Fruit fly (Drosophila melanogaster) whole organism, embryonic: ENCODE measurements around the gene mAChR-C.

Experiments
- Atf3 ChIP-seq: fragments of 200-800 bp; sonication (Bioruptor generic); optimal IDR thresholded peaks from 3 replicates; lab custom pipeline; 2016; ENCODE audit warnings: missing biosample characterization, missing genetic modification characterization
- CG10147 ChIP-seq: fragments of 200-800 bp; sonication (Bioruptor generic); optimal IDR thresholded peaks from 2 replicates; lab custom pipeline; 2019; ENCODE audit warnings: missing biosample characterization, mild to moderate bottlenecking, missing genetic modification characterization, moderate library complexity
- CG10366 ChIP-seq: fragments of 200-800 bp; sonication (Bioruptor generic); IDR thresholded peaks from 2 replicates; pipeline ENCODE4 v1.3.6; 2022; ENCODE audit warnings: missing biosample characterization, missing genetic modification characterization
- CG10543 ChIP-seq: fragments of 200-800 bp; sonication (Bioruptor generic); optimal IDR thresholded peaks from 3 replicates; lab custom pipeline; 2017; ENCODE audit warnings: missing biosample characterization, mild to moderate bottlenecking, missing genetic modification characterization, moderate library complexity
- CG11456 ChIP-seq: fragments of 200-800 bp; sonication (Bioruptor generic); IDR thresholded peaks from 3 replicates; pipeline ENCODE4 v1.3.6; 2022; ENCODE audit warnings: missing biosample characterization, missing genetic modification characterization
- CG14014 ChIP-seq: fragments of 200-800 bp; sonication (Bioruptor generic); IDR thresholded peaks from 2 replicates; pipeline ENCODE4 v1.3.6; 2022; ENCODE audit warnings: missing biosample characterization, missing genetic modification characterization
- CG14050 ChIP-seq: fragments of 200-800 bp; sonication (Bioruptor generic); IDR thresholded peaks from 3 replicates; pipeline ENCODE4 v1.3.6; 2022; ENCODE audit warnings: missing biosample characterization, missing genetic modification characterization
- CG17385 ChIP-seq: fragments of 200-800 bp; sonication (Bioruptor generic); optimal IDR thresholded peaks from 3 replicates; lab custom pipeline; 2018; ENCODE audit warnings: missing biosample characterization, mild to moderate bottlenecking, missing genetic modification characterization
- CG17802 ChIP-seq: fragments of 200-800 bp; sonication (Bioruptor generic); optimal IDR thresholded peaks from 2 replicates; lab custom pipeline; 2018; ENCODE audit warnings: missing biosample characterization, mild to moderate bottlenecking, missing genetic modification characterization, moderate library complexity
- CG17829 ChIP-seq: fragments of 200-800 bp; optimal IDR thresholded peaks from 2 replicates; lab custom pipeline; 2019; ENCODE audit warnings: missing biosample characterization, mild to moderate bottlenecking, missing genetic modification characterization, moderate library complexity
- CG18476 ChIP-seq: fragments of 200-800 bp; sonication (Bioruptor generic); optimal IDR thresholded peaks from 2 replicates; lab custom pipeline; 2016; ENCODE audit warnings: missing biosample characterization, mild to moderate bottlenecking, missing genetic modification characterization
- CG3163 ChIP-seq: fragments of 200-800 bp; sonication (Bioruptor generic); optimal IDR thresholded peaks from 3 replicates; lab custom pipeline; 2016; ENCODE audit warnings: missing biosample characterization, missing genetic modification characterization
- CG32532 ChIP-seq: fragments of 200-800 bp; sonication (Bioruptor generic); IDR thresholded peaks from 2 replicates; pipeline ENCODE4 v1.3.6; 2022; ENCODE audit warnings: missing biosample characterization, missing genetic modification characterization
- CG34224 ChIP-seq: fragments of 200-800 bp; sonication (Bioruptor generic); IDR thresholded peaks from 3 replicates; pipeline ENCODE4 v1.3.6; 2022; ENCODE audit warnings: missing biosample characterization, missing genetic modification characterization; ENCODE audit not compliant: partially characterized antibody
- CG43689 ChIP-seq: fragments of 200-800 bp; sonication (Bioruptor generic); IDR thresholded peaks from 2 replicates; pipeline ENCODE4 v1.3.6; 2022; ENCODE audit warnings: missing biosample characterization, missing genetic modification characterization
- CG5245 ChIP-seq: fragments of 200-800 bp; sonication (Bioruptor generic); optimal IDR thresholded peaks from 3 replicates; lab custom pipeline; 2016; ENCODE audit warnings: missing biosample characterization, missing genetic modification characterization
- CG6854 ChIP-seq: fragments of 200-800 bp; sonication (Bioruptor generic); optimal IDR thresholded peaks from 3 replicates; lab custom pipeline; 2017; ENCODE audit warnings: missing biosample characterization, mild to moderate bottlenecking, missing genetic modification characterization
- CG9215 ChIP-seq: fragments of 200-800 bp; sonication (Bioruptor generic); IDR thresholded peaks from 2 replicates; pipeline ENCODE4 v1.3.6; 2022; ENCODE audit warnings: missing biosample characterization, missing genetic modification characterization
- CG9797 ChIP-seq: fragments of 200-800 bp; sonication (Bioruptor generic); optimal IDR thresholded peaks from 3 replicates; lab custom pipeline; 2018; ENCODE audit warnings: missing biosample characterization, mild to moderate bottlenecking, missing genetic modification characterization
- CG9817 ChIP-seq: fragments of 200-800 bp; sonication (Bioruptor generic); optimal IDR thresholded peaks from 2 replicates; lab custom pipeline; 2018; ENCODE audit warnings: missing biosample characterization, mild to moderate bottlenecking, missing genetic modification characterization, moderate library complexity
- D19B ChIP-seq: fragments of 200-800 bp; sonication (Bioruptor generic); optimal IDR thresholded peaks from 2 replicates; lab custom pipeline; 2017; ENCODE audit warnings: missing biosample characterization, mild to moderate bottlenecking, missing genetic modification characterization
- Dll ChIP-seq: fragments of 200-800 bp; sonication (Bioruptor generic); IDR thresholded peaks from 4 replicates; pipeline ENCODE4 v1.3.6; 2022; ENCODE audit warnings: missing biosample characterization, missing genetic modification characterization; ENCODE audit not compliant: partially characterized antibody
- Elba2 ChIP-seq: fragments of 200-800 bp; sonication (Bioruptor generic); optimal IDR thresholded peaks from 3 replicates; lab custom pipeline; 2016; ENCODE audit warnings: missing biosample characterization, missing genetic modification characterization
- Hr3 ChIP-seq: fragments of 200-800 bp; sonication (Bioruptor generic); optimal IDR thresholded peaks from 3 replicates; lab custom pipeline; 2016; ENCODE audit warnings: missing biosample characterization, missing genetic modification characterization
- Lhr ChIP-seq: fragments of 200-800 bp; sonication (Bioruptor generic); optimal IDR thresholded peaks from 3 replicates; lab custom pipeline; 2017; ENCODE audit warnings: mild to moderate bottlenecking, missing biosample characterization, missing genetic modification reagents, missing genetic modification characterization
- Meics ChIP-seq: fragments of 200-800 bp; sonication (Bioruptor generic); optimal IDR thresholded peaks from 2 replicates; lab custom pipeline; 2017; ENCODE audit warnings: missing biosample characterization, mild to moderate bottlenecking, missing genetic modification characterization
- NC2β ChIP-seq: fragments of 200-800 bp; sonication (Bioruptor generic); optimal IDR thresholded peaks from 2 replicates; lab custom pipeline; 2016; ENCODE audit warnings: missing biosample characterization, missing genetic modification characterization
- Nf-YC ChIP-seq: fragments of 200-800 bp; optimal IDR thresholded peaks from 3 replicates; lab custom pipeline; 2019; ENCODE audit warnings: missing biosample characterization, mild to moderate bottlenecking, missing genetic modification characterization, moderate library complexity
- Poxn ChIP-seq: fragments of 200-800 bp; sonication (Bioruptor generic); IDR thresholded peaks from 2 replicates; pipeline ENCODE4 v1.3.6; 2022; ENCODE audit warnings: missing biosample characterization, missing genetic modification characterization
- Sin3A ChIP-seq: fragments of >200 bp; optimal IDR thresholded peaks from 2 replicates; lab custom pipeline; 2018
- Sry-β ChIP-seq: fragments of 200-800 bp; sonication (Bioruptor generic); optimal IDR thresholded peaks from 2 replicates; lab custom pipeline; 2018; ENCODE audit warnings: missing biosample characterization, mild to moderate bottlenecking, missing genetic modification characterization, moderate library complexity
- Ssrp ChIP-seq: fragments of 200-800 bp; sonication (Bioruptor generic); optimal IDR thresholded peaks from 2 replicates; lab custom pipeline; 2018; ENCODE audit warnings: missing biosample characterization, mild to moderate bottlenecking, missing genetic modification characterization, moderate library complexity
- Stat92E ChIP-seq, 3 experiments: fragments of >200 bp in 2 of 3; fragments of 200-800 bp in 1 of 3; sonication (Bioruptor generic) in 1 of 3; optimal IDR thresholded peaks; 2 replicates each; lab custom pipeline; 2017 to 2019; ENCODE audit warnings: missing biosample characterization in 3 of 3, missing genetic modification characterization in 3 of 3, mild to moderate bottlenecking in 1 of 3, moderate library complexity in 1 of 3
- ase ChIP-seq: fragments of 200-800 bp; sonication (Bioruptor generic); IDR thresholded peaks from 3 replicates; pipeline ENCODE4 v1.3.6; 2022; ENCODE audit warnings: missing biosample characterization, missing genetic modification characterization
- az2 ChIP-seq: fragments of 200-800 bp; sonication (Bioruptor generic); optimal IDR thresholded peaks from 3 replicates; lab custom pipeline; 2016; ENCODE audit warnings: missing biosample characterization, missing genetic modification characterization
- br ChIP-seq: fragments of >200 bp; optimal IDR thresholded peaks from 2 replicates; lab custom pipeline; 2017
- btn ChIP-seq: fragments of 200-800 bp; sonication (Bioruptor generic); optimal IDR thresholded peaks from 2 replicates; lab custom pipeline; 2016; ENCODE audit warnings: missing biosample characterization, missing genetic modification characterization
- disco-r ChIP-seq: fragments of 200-800 bp; sonication (Bioruptor generic); optimal IDR thresholded peaks from 2 replicates; lab custom pipeline; 2016; ENCODE audit warnings: missing biosample characterization, missing genetic modification characterization
- ewg ChIP-seq: fragments of 200-800 bp; sonication (Bioruptor generic); optimal IDR thresholded peaks from 3 replicates; lab custom pipeline; 2017; ENCODE audit warnings: mild to moderate bottlenecking, missing biosample characterization, missing genetic modification reagents, missing genetic modification characterization
- eyg ChIP-seq: fragments of 200-800 bp; sonication (Bioruptor generic); optimal IDR thresholded peaks from 3 replicates; lab custom pipeline; 2016; ENCODE audit warnings: missing biosample characterization, missing genetic modification characterization
- gcm2 ChIP-seq: fragments of 200-800 bp; sonication (Bioruptor generic); optimal IDR thresholded peaks from 2 replicates; lab custom pipeline; 2016; ENCODE audit warnings: missing biosample characterization, missing genetic modification characterization
- gt ChIP-seq: fragments of 200-800 bp; sonication (Bioruptor generic); IDR thresholded peaks from 2 replicates; pipeline ENCODE4 v1.3.6; 2022; ENCODE audit warnings: missing biosample characterization, missing genetic modification characterization
- jing ChIP-seq: fragments of 200-800 bp; sonication (Bioruptor generic); optimal IDR thresholded peaks from 2 replicates; lab custom pipeline; 2018; ENCODE audit warnings: missing biosample characterization, mild to moderate bottlenecking, missing genetic modification characterization
- kah ChIP-seq: fragments of 200-800 bp; sonication (Bioruptor generic); optimal IDR thresholded peaks from 2 replicates; lab custom pipeline; 2018; ENCODE audit warnings: missing biosample characterization, mild to moderate bottlenecking, missing genetic modification characterization
- lilli ChIP-seq: fragments of 200-800 bp; sonication (Bioruptor generic); optimal IDR thresholded peaks from 3 replicates; lab custom pipeline; 2016; ENCODE audit warnings: missing biosample characterization, missing genetic modification characterization
- prd ChIP-seq, 3 experiments: fragments of >200 bp in 2 of 3; fragments of 200-800 bp in 1 of 3; sonication (Bioruptor generic) in 1 of 3; optimal IDR thresholded peaks in 2 of 3; IDR thresholded peaks in 1 of 3; 2 replicates in 2 of 3; 3 replicates in 1 of 3; pipeline versions ENCODE4 v1.3.6 to Lab custom; 2017 to 2022; ENCODE audit warnings: missing biosample characterization in 1 of 3, missing genetic modification characterization in 1 of 3
- row ChIP-seq: fragments of 200-800 bp; sonication (Bioruptor generic); IDR thresholded peaks from 3 replicates; pipeline ENCODE4 v1.3.6; 2022; ENCODE audit warnings: missing biosample characterization, missing genetic modification characterization
- run ChIP-seq: fragments of 200-800 bp; sonication (Bioruptor generic); optimal IDR thresholded peaks from 3 replicates; lab custom pipeline; 2018; ENCODE audit warnings: missing biosample characterization, mild to moderate bottlenecking, missing genetic modification characterization
- shn ChIP-seq: fragments of 200-800 bp; sonication (Bioruptor generic); optimal IDR thresholded peaks from 3 replicates; lab custom pipeline; 2016; ENCODE audit warnings: missing biosample characterization, missing genetic modification characterization
- slou ChIP-seq: fragments of 200-800 bp; sonication (Bioruptor generic); optimal IDR thresholded peaks from 3 replicates; lab custom pipeline; 2016; ENCODE audit warnings: missing biosample characterization, missing genetic modification characterization
- usp ChIP-seq: fragments of >200 bp; optimal IDR thresholded peaks from 2 replicates; lab custom pipeline; 2017; ENCODE audit warnings: missing biosample characterization, missing genetic modification characterization

mAChR-C gene

DNA sequence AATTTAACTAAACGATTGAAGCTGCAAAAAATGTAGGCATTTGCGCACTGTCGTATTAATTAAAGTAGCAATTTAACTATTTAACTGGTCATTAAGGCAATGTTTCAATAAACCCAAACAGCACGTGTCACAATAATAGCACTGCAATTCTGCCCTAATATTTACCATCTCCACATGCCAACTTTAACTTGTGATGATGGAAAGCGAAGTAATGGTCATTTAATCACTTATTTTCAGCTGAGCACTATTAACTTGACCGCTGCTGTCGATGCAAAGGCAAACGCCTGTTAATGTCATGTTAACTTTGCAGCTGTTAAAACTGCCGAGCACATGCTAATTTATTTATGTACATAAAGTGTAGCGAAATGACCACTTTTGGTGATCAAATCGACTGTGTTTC lies 38.3 kb downstream of the mAChR-C start (continued):
- TF ChIP-seq ase (GFP tag; lab: Robert Waterston, UW) (peak; percentile 75; the same call in 2 of the 3 replicates), CG6854 (peak; percentile 67), CG18476 (GFP tag; lab: Kevin White, UChicago) (peak; percentile 72), Dll (GFP tag; lab: Robert Waterston, UW) (no peak), CG5245 (GFP tag; lab: Kevin White, UChicago) (peak; percentile 78), Hr3 (GFP tag; lab: Kevin White, UChicago) (peak; percentile 65), CG17385 (GFP tag; lab: Kevin White, UChicago) (peak; percentile 80), Lhr (GFP tag; lab: Kevin White, UChicago) (peak; percentile 41), Sry-β (GFP tag; lab: Kevin White, UChicago) (no peak), Sin3A (lab: Kevin White, UChicago) (no peak), CG17829 (tag; lab: Kevin White, UChicago) (peak; percentile 61), run (tag; lab: Kevin White, UChicago) (peak; percentile 53), disco-r (GFP tag; lab: Kevin White, UChicago) (peak; percentile 78), CG14014 (peak; percentile 87), btn (GFP tag; lab: Kevin White, UChicago) (peak; percentile 51), CG34224 (no peak), D19B (GFP tag; lab: Kevin White, UChicago) (peak; percentile 72), CG9817 (tag; lab: Kevin White, UChicago) (peak; percentile 78), NC2β (GFP tag; lab: Kevin White, UChicago) (peak; percentile 64), CG43689 (GFP tag; lab: Robert Waterston, UW) (peak; percentile 74), eyg (GFP tag; lab: Kevin White, UChicago) (peak; percentile 67), CG9215 (GFP tag; lab: Robert Waterston, UW) (peak; percentile 65), CG10366 (GFP tag; lab: Robert Waterston, UW) (peak; percentile 91), gt (GFP tag; lab: Robert Waterston, UW) (no peak), CG9797 (no peak), Nf-YC (tag; lab: Kevin White, UChicago) (peak; percentile 7), CG32532 (GFP tag; lab: Robert Waterston, UW) (peak; percentile 86), CG17802 (peak; percentile 41), slou (GFP tag; lab: Kevin White, UChicago) (peak; percentile 45), row (GFP tag; lab: Robert Waterston, UW) (peak; percentile 84), az2 (GFP tag; lab: Kevin White, UChicago) (peak; percentile 83), prd (optimal IDR thresholded peaks at IDR 0.05; lab: Kevin White, UChicago) (no peak), prd (GFP tag; IDR thresholded peaks at IDR 0.05; lab: Robert Waterston, UW) (peak; percentile 88), shn (GFP tag; lab: Kevin White, UChicago) (peak; percentile 61), Atf3 (GFP tag; lab: Kevin White, UChicago) (peak; percentile 74), Poxn (GFP tag; lab: Robert Waterston, UW) (no peak), CG10543 (GFP tag; lab: Kevin White, UChicago) (no peak), Elba2 (GFP tag; lab: Kevin White, UChicago) (no peak), gcm2 (GFP tag; lab: Kevin White, UChicago) (peak; percentile 77), lilli (GFP tag; lab: Kevin White, UChicago) (peak; percentile 84), usp (GFP tag; lab: Kevin White, UChicago) (no peak), br (lab: Kevin White, UChicago) (no peak), CG14050 (GFP tag; lab: Robert Waterston, UW) (peak; percentile 87), Meics (GFP tag; lab: Kevin White, UChicago) (peak; percentile 85), kah (GFP tag; lab: Kevin White, UChicago) (peak; percentile 78), CG3163 (GFP tag; lab: Kevin White, UChicago) (peak; percentile 41), ewg (GFP tag; lab: Kevin White, UChicago) (peak; percentile 65), Stat92E (GFP tag; optimal IDR thresholded peaks at IDR 0.05; lab: Kevin White, UChicago) (no peak), Ssrp (tag; lab: Kevin White, UChicago) (peak; percentile 71), CG11456 (GFP tag; lab: Robert Waterston, UW) (peak; percentile 92), jing (GFP tag; lab: Kevin White, UChicago) (peak; percentile 80), CG10147 (peak; percentile 73)
